Worm (Caenorhabditis elegans): ENCODE data around the gene ced-3.

Gene ced-3

DNA sequence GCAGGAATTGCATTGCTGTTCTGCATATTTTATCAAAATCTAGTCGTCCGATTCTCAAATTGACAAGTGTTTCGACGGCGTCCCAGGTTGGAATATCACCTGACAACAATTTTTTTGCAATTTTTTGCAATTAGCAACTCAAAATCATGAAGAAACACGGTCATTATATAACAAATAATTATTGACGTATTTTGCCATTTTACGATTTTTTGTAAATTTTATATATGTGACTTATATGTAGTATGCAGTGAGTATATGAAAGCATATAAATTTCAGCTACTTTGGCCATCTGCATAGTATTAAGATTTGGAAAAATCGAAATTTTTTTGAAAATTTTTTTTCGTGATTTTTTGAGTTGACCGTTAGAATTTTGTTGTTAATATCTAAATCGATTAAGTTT is 23.2 kb downstream of the ced-3 start, which contains the start of gene F58D2.3:
F58D2.3 (minus strand) TSS at position 101 of the 400 bp plus-strand sequence.
- TF ChIP-seq ets-7 (tag; optimal IDR thresholded peaks at IDR 0.05) (no peak), B0310.2 (tag; optimal IDR thresholded peaks at IDR 0.05) (no peak), ceh-13 (GFP tag; optimal IDR thresholded peaks at IDR 0.05) (no peak), hmg-4 (GFP tag; optimal IDR thresholded peaks at IDR 0.05) (no peak), tbx-37 (GFP tag; conservative IDR thresholded peaks at IDR 0.05) (no peak), ceh-36 (tag; optimal IDR thresholded peaks at IDR 0.05) (no peak)

DNA sequence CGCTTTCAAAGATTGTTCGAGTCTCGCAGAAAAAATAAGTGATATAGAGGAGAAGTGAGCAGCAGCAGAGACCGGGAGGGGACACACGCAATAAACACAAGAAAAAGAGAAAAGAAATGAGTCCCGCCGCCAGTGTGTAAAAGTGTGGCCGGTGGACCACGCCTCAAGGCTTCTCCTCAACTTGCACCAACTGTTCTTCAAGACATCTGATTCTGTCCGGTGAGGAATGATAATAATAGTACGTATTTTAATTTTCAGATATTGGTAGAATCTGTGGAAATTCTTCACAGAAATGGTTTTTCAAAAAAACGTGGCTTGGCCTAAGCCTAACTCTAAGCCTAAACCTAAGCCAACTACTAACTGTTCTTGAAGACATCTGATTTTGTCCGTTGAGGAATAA is 24.6 kb downstream of the ced-3 start, which contains the start of gene lev-1:
lev-1 (minus strand) TSS at position 101 of the 400 bp plus-strand sequence.
- TF ChIP-seq F13C5.2 (tag; optimal IDR thresholded peaks at IDR 0.05) (peak; percentile 8), flt-1 (GFP tag; IDR thresholded peaks at IDR 0.05) (no peak)

DNA sequence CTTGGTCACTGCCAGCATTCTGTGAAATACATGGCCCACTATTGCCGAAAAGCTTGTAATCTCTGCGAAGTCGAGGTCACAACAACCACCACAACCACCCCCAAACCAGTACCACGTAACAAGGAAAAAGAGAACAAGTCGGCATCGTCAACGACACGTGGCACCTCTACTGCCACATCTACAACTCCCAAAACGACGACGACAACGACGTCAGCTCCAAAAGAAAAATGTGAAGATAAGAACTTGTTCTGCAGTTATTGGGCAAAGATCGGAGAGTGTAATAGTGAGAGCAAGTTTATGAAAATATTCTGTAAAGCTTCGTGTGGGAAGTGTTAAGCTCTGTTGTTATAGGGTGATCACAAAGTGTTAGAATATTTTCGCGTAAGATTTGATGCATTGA is 30.6 kb downstream of the ced-3 start:
- TF ChIP-seq ceh-36 (tag; optimal IDR thresholded peaks at IDR 0.05): no peak
- TF ChIP-seq sea-1 (GFP tag; conservative IDR thresholded peaks at IDR 0.05): no peak
- TF ChIP-seq tbx-37 (GFP tag; conservative IDR thresholded peaks at IDR 0.05): no peak
- TF ChIP-seq F13C5.2 (tag; optimal IDR thresholded peaks at IDR 0.05): no peak
- TF ChIP-seq hmg-4 (GFP tag; optimal IDR thresholded peaks at IDR 0.05): no peak
- no peak for TF ChIP-seq pes-1 (GFP tag; IDR thresholded peaks at IDR 0.05)
- no peak for TF ChIP-seq scrt-1 (GFP tag; IDR thresholded peaks at IDR 0.05)
- TF ChIP-seq hmbx-1 (tag; optimal IDR thresholded peaks at IDR 0.05): no peak
- TF ChIP-seq tbx-11 (GFP tag; IDR thresholded peaks at IDR 0.05): no peak
- no peak for TF ChIP-seq hnd-1 (tag; optimal IDR thresholded peaks at IDR 0.05)
- no peak for TF ChIP-seq ama-1 (optimal IDR thresholded peaks at IDR 0.05)
- TF ChIP-seq ceh-13 (GFP tag; optimal IDR thresholded peaks at IDR 0.05): no peak
- no peak for TF ChIP-seq flt-1 (GFP tag; IDR thresholded peaks at IDR 0.05)
- TF ChIP-seq ets-7 (tag; optimal IDR thresholded peaks at IDR 0.05): no peak
- TF ChIP-seq B0310.2 (tag; optimal IDR thresholded peaks at IDR 0.05): no peak
- no peak for TF ChIP-seq aly-1 (tag; optimal IDR thresholded peaks at IDR 0.05)
- TF ChIP-seq tra-4 (tag; optimal IDR thresholded peaks at IDR 0.05): no peak

DNA sequence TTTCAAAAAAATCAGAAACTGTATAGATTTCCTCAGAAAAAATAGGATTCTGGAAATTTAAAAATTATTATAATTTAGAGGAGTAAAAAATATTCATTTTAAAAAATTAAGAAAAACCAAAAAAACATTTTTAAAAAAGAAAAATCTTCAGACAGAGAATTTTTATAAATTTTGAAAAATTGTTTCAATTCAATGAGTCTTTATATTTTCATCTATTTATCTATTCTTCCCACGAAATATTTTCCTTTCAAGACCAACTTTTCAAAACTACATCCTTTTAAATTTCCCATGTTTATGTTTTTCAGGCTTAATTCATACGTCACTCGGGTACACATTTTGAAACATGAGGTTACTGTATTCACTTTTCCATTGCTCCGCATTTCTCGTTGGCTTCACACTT is 33.7 kb downstream of the ced-3 start, which contains the start of gene nas-14:
nas-14 (plus strand) TSS at position 301 of the 400 bp plus-strand sequence.
- no peak for TF ChIP-seq flt-1 (GFP tag; IDR thresholded peaks at IDR 0.05)

DNA sequence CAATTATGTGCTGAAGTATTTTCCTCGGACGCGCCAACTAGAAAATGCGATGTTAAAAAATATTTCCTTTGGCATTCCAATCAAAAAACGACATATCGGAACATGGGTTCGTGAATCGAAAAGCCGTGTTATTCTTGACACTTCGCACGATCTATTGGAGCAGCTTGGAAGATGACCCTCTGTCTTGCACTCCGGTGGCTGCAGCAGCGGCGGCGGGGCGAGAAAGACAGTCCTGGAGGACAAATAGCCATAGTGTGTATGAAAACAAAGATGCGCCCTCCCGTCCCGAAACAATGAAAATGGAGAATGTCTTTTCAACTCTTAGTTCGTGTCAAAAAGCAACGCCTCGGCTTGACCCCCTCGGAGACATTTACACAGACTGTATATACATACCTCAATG is 36.4 kb downstream of the ced-3 start:
- no peak for TF ChIP-seq hmbx-1 (tag; optimal IDR thresholded peaks at IDR 0.05)
- no peak for TF ChIP-seq ama-1 (optimal IDR thresholded peaks at IDR 0.05)
- no peak for TF ChIP-seq hmg-4 (GFP tag; optimal IDR thresholded peaks at IDR 0.05)
- TF ChIP-seq ceh-36 (tag; optimal IDR thresholded peaks at IDR 0.05): no peak
- TF ChIP-seq aly-1 (tag; optimal IDR thresholded peaks at IDR 0.05): no peak
- no peak for TF ChIP-seq tbx-37 (GFP tag; conservative IDR thresholded peaks at IDR 0.05)
- no peak for TF ChIP-seq tra-4 (tag; optimal IDR thresholded peaks at IDR 0.05)
- no peak for TF ChIP-seq B0310.2 (tag; optimal IDR thresholded peaks at IDR 0.05)
- TF ChIP-seq tbx-11 (GFP tag; IDR thresholded peaks at IDR 0.05): no peak
- TF ChIP-seq ceh-13 (GFP tag; optimal IDR thresholded peaks at IDR 0.05): no peak
- TF ChIP-seq hnd-1 (tag; optimal IDR thresholded peaks at IDR 0.05): no peak
- TF ChIP-seq F13C5.2 (tag; optimal IDR thresholded peaks at IDR 0.05): no peak
- TF ChIP-seq ets-7 (tag; optimal IDR thresholded peaks at IDR 0.05): no peak
- no peak for TF ChIP-seq pes-1 (GFP tag; IDR thresholded peaks at IDR 0.05)
- no peak for TF ChIP-seq scrt-1 (GFP tag; IDR thresholded peaks at IDR 0.05)
- no peak for TF ChIP-seq flt-1 (GFP tag; IDR thresholded peaks at IDR 0.05)
- no peak for TF ChIP-seq sea-1 (GFP tag; conservative IDR thresholded peaks at IDR 0.05)

DNA sequence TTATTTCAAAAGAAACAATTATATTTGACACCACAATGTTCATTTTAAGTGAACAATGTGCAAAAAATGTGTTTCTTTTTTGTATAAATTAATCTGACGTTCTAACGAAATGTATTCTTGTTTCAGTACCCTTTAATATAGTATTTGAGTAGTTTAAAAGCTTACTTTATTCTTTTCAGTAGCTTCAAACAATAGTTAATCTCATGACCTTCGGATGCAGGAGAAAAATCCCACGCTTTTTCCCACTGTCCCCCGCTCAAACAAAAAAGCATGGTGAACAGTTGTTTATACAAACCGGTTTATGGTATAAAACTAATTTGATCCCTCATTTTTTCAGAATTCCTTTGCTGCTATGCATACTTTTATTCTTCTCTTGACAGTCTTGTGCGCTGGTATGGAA is 38.8 kb downstream of the ced-3 start, which contains the start of gene scl-14:
scl-14 (plus strand) TSS at position 301 of the 400 bp plus-strand sequence.
- TF ChIP-seq pes-1 (GFP tag; IDR thresholded peaks at IDR 0.05) (no peak), aly-1 (tag; optimal IDR thresholded peaks at IDR 0.05) (no peak), flt-1 (GFP tag; IDR thresholded peaks at IDR 0.05) (no peak), F13C5.2 (tag; optimal IDR thresholded peaks at IDR 0.05) (no peak), hnd-1 (tag; optimal IDR thresholded peaks at IDR 0.05) (no peak)

DNA sequence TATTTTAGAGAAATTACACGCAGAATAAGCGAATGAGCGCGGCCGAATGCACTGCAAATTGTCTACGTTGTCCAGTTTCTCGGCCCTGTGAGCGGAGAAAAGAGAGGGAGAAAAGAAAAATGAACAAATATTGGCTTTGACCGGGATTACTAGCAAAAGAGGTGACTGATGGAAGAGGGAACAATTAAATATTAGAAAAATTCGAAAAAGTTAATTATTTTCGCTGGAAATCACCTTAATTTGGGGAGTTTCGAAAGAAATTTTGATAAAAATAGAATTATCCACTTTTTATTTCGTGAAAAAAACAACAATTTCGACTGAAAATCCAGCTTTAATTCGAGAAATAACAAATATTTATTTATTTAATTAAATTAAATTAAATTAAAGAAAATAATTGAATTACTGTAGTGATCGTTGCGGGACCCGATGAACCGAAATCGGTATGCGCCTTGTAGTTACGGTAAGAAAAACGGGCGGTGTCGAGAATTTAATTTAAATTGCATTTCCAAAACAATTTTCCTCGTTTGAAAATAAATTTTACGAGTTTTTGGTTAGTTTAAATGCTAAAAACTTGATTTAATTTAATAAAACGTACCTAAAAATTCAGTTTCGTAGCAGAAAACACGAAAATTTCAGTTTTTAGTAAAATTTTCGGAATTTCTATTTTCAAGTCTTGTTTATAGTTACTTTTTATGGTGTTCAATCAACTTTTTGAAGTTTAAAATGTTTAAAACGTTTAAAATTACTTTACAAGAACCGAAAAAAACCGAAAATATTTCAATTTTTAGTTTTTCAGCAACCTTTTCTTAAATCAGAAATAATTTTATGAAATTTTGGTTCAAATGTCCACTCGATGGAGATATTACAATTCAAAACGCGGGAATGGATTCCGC is 49.3 kb downstream of the ced-3 start, which contains the start of the genes crld-1 and msh-5:
crld-1 (minus strand) TSS at position 51 of the 893 bp plus-strand sequence.
msh-5 (plus strand) TSS at position 843 of the 893 bp plus-strand sequence.
- TF ChIP-seq pes-1 (GFP tag; IDR thresholded peaks at IDR 0.05) (no peak), sea-1 (GFP tag; conservative IDR thresholded peaks at IDR 0.05) (no peak), hnd-1 (tag; optimal IDR thresholded peaks at IDR 0.05) (no peak), tra-4 (tag; optimal IDR thresholded peaks at IDR 0.05) (no peak), ceh-36 (tag; optimal IDR thresholded peaks at IDR 0.05) (no peak), B0310.2 (tag; optimal IDR thresholded peaks at IDR 0.05) (no peak), hmg-4 (GFP tag; optimal IDR thresholded peaks at IDR 0.05) (no peak), hmbx-1 (tag; optimal IDR thresholded peaks at IDR 0.05) (no peak), tbx-11 (GFP tag; IDR thresholded peaks at IDR 0.05) (no peak), ceh-13 (GFP tag; optimal IDR thresholded peaks at IDR 0.05) (no peak), ets-7 (tag; optimal IDR thresholded peaks at IDR 0.05) (no peak), flt-1 (GFP tag; IDR thresholded peaks at IDR 0.05) (no peak), F13C5.2 (tag; optimal IDR thresholded peaks at IDR 0.05) (no peak), ama-1 (optimal IDR thresholded peaks at IDR 0.05) (no peak), aly-1 (tag; optimal IDR thresholded peaks at IDR 0.05) (no peak), tbx-37 (GFP tag; conservative IDR thresholded peaks at IDR 0.05) (no peak), scrt-1 (GFP tag; IDR thresholded peaks at IDR 0.05) (no peak)

All from whole organism, early embryonic.